Fruit fly (Drosophila melanogaster) whole organism, wandering third instar larva: ENCODE measurements around the gene CG12502.

Source experiments
- Abd-B ChIP-seq: fragments of >200 bp; optimal IDR thresholded peaks from 2 replicates; lab custom pipeline; 2017; ENCODE audit warnings: missing biosample characterization, missing genetic modification characterization
- CG32264 ChIP-seq: fragments of 200-800 bp; sonication (Bioruptor generic); optimal IDR thresholded peaks from 2 replicates; lab custom pipeline; 2016; ENCODE audit warnings: missing biosample characterization, missing genetic modification characterization
- Dfd ChIP-seq: fragments of >200 bp; optimal IDR thresholded peaks from 2 replicates; lab custom pipeline; 2017; ENCODE audit warnings: missing biosample characterization, missing genetic modification characterization
- Dif ChIP-seq: fragments of 200-275, 200-300 bp; sonication (Bioruptor generic); optimal IDR thresholded peaks from 2 replicates; lab custom pipeline; 2018; ENCODE audit warnings: missing biosample characterization, missing genetic modification characterization; ENCODE audit not compliant: partially characterized antibody
- HLH106 ChIP-seq: fragments of 200-800 bp; optimal IDR thresholded peaks from 3 replicates; lab custom pipeline; 2019; ENCODE audit warnings: missing biosample characterization, mild to moderate bottlenecking, missing genetic modification characterization, moderate library complexity
- Hr78 ChIP-seq: fragments of >200 bp; optimal IDR thresholded peaks from 2 replicates; lab custom pipeline; 2017; ENCODE audit warnings: missing biosample characterization, missing genetic modification characterization
- Mio ChIP-seq: sonication (Bioruptor generic); optimal IDR thresholded peaks from 2 replicates; lab custom pipeline; 2016; ENCODE audit warnings: missing biosample characterization, missing genetic modification characterization
- dl ChIP-seq, 2 experiments: fragments of 175-275, 200-275 bp in 1 of 2; fragments of 200-275 bp in 1 of 2; sonication (Bioruptor generic); optimal IDR thresholded peaks; lab custom pipeline; 2018; ENCODE audit warnings: mild to moderate bottlenecking in 2 of 2, missing biosample characterization in 2 of 2, missing genetic modification characterization in 2 of 2, moderate library complexity in 2 of 2; ENCODE audit not compliant: partially characterized antibody in 2 of 2, insufficient read depth in 1 of 2
- dmrt93B ChIP-seq: fragments of 200-800 bp; sonication (Bioruptor generic); optimal IDR thresholded peaks from 2 replicates; lab custom pipeline; 2018; ENCODE audit warnings: missing biosample characterization, mild to moderate bottlenecking, missing genetic modification characterization
- h ChIP-seq: fragments of 200-800 bp; sonication (Bioruptor generic); optimal IDR thresholded peaks from 3 replicates; lab custom pipeline; 2016; ENCODE audit warnings: missing biosample characterization, mild to moderate bottlenecking, missing genetic modification characterization
- pan ChIP-seq: fragments of >200 bp; optimal IDR thresholded peaks from 2 replicates; lab custom pipeline; 2017
- psq ChIP-seq: fragments of 200-800 bp; sonication (Bioruptor generic); optimal IDR thresholded peaks from 3 replicates; lab custom pipeline; 2017; ENCODE audit warnings: missing biosample characterization, mild to moderate bottlenecking, missing genetic modification characterization, moderate library complexity
- woc ChIP-seq: sonication (Bioruptor generic); optimal IDR thresholded peaks from 2 replicates; lab custom pipeline; 2016; ENCODE audit warnings: missing biosample characterization, mild to moderate bottlenecking, missing genetic modification characterization

DNA sequence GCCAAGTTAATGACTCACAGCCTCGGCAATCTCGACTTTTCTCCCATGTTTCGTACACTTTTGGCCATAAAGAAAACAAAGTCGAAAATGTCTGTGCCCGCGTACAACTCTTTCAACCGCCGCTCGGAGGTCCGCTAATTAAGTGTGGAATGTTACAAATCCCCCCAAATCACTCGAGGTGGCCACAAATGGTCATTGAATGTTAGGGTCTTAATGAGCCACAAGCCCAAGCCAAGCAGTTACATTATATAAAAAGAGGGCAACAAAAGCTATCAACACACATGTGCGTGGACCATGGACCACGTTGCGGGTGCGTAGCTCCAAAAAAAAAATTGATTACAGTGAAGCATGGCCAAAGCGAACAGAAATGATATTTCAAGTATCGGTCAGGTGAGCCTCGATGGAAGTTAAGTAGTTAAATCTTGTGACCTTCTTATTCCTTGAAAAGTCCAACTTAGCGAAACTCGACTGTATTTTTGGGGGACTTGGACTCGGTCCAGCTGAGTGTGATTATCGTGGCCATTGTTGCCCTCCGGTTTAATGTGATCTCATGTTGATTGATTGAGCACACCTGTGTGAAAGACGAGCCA lies 45.8 kb upstream of the CG12502 start:
- peak; percentile 66 for TF ChIP-seq woc
- no peak for TF ChIP-seq Abd-B (GFP tag; lab: Kevin White, UChicago)
- no peak for TF ChIP-seq dl (GFP tag; optimal IDR thresholded peaks at IDR 0.05; lab: Kevin White, UChicago; ENCODE audit: insufficient read depth in 1 of 2, partially characterized antibody in 2 of 2)
- no peak for TF ChIP-seq CG32264 (GFP tag; lab: Kevin White, UChicago)
- TF ChIP-seq pan (lab: Kevin White, UChicago), result no peak
- TF ChIP-seq psq (GFP tag; lab: Kevin White, UChicago), result peak; percentile 13
- TF ChIP-seq Mio, result no peak
- no peak for TF ChIP-seq Dif (GFP tag; lab: Kevin White, UChicago)
- TF ChIP-seq h (GFP tag; lab: Kevin White, UChicago), result peak; percentile 59
- no peak for TF ChIP-seq Dfd (GFP tag; lab: Kevin White, UChicago)
- no peak for TF ChIP-seq dmrt93B (GFP tag; lab: Kevin White, UChicago)
- peak; percentile 51 for TF ChIP-seq HLH106 (tag; lab: Kevin White, UChicago)
- TF ChIP-seq Hr78, result no peak
